Worm (Caenorhabditis elegans): ENCODE data around the gene Y59H11AR.4.

Gene Y59H11AR.4

DNA sequence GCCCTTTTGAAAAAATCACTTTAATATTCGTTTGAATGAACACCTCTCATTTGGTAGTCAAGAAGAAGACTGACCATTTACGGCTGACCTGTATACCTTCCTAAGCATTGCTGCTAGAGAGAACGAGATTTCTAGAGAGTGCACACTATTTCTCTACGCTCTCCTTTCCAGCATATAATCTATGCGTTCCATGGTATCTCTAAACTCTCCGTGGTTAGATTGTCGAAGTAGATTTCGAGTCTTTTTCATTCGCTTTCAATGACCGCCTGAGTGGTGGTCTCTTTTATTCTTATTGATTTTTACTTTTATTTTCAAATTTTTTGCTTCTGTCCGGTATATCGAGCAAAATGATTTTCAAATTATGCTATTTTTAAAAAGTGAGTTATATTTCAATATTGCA is 3.1 kb downstream of the Y59H11AR.4 start:
- TF ChIP-seq nfya-1 (tag; optimal IDR thresholded peaks at IDR 0.05; ENCODE audit: insufficient read depth) (peak; percentile 57), fos-1 (tag; optimal IDR thresholded peaks at IDR 0.05) (no peak), sea-2 (GFP tag; optimal IDR thresholded peaks at IDR 0.05) (no peak), nhr-12 (tag; optimal IDR thresholded peaks at IDR 0.05) (no peak), pha-4 (tag; optimal IDR thresholded peaks at IDR 0.05) (peak; percentile 32), nhr-23 (tag; optimal IDR thresholded peaks at IDR 0.05) (peak; percentile 39), lin-15B (tag; optimal IDR thresholded peaks at IDR 0.05) (no peak), nhr-76 (tag; optimal IDR thresholded peaks at IDR 0.05) (no peak), nhr-25 (tag; optimal IDR thresholded peaks at IDR 0.05) (no peak), elt-2 (tag; optimal IDR thresholded peaks at IDR 0.05) (no peak), aly-2 (tag; optimal IDR thresholded peaks at IDR 0.05) (no peak), ceh-82 (tag; optimal IDR thresholded peaks at IDR 0.05) (no peak), egl-5 (tag; optimal IDR thresholded peaks at IDR 0.05) (no peak), hmg-11 (tag; optimal IDR thresholded peaks at IDR 0.05) (peak; percentile 51)

DNA sequence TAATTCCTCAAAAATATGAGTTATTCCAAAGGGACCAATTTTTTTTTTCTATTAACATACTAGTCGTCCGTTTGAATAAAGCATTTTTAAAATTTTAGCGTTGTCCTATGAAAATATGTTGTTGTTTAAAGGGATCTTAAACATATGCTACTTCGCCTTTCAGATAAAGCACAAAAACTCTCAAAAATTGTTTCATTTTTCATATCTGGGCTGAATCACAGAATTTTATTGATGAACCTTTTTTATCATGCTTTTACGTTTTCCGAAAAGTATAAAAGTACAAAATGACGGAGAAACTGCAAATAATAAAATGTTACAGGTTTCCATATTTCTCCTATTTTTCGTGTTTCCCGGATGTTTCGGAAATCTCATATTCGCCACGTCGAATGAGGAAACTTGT is 4.8 kb downstream of the Y59H11AR.4 start, which contains the start of gene clec-181:
Gene clec-181 (plus strand): TSS at position 301 of the 400 bp plus-strand sequence.
- TF ChIP-seq daf-12 (tag; optimal IDR thresholded peaks at IDR 0.05) (no peak), unc-62 (GFP tag; optimal IDR thresholded peaks at IDR 0.05) (no peak), nhr-67 (tag; optimal IDR thresholded peaks at IDR 0.05) (no peak), zag-1 (tag; optimal IDR thresholded peaks at IDR 0.05) (no peak), nhr-28 (tag; optimal IDR thresholded peaks at IDR 0.05) (no peak), ztf-11 (tag; optimal IDR thresholded peaks at IDR 0.05) (no peak), ztf-4 (tag; optimal IDR thresholded peaks at IDR 0.05) (no peak), fos-1 (tag; optimal IDR thresholded peaks at IDR 0.05) (no peak), lin-15B (tag; optimal IDR thresholded peaks at IDR 0.05) (no peak), snpc-4 (tag; optimal IDR thresholded peaks at IDR 0.05) (no peak), skn-1 (tag; optimal IDR thresholded peaks at IDR 0.05) (no peak), nfya-1 (tag; optimal IDR thresholded peaks at IDR 0.05; ENCODE audit: insufficient read depth) (no peak), lin-39 (tag; optimal IDR thresholded peaks at IDR 0.05) (no peak), eor-1 (tag; optimal IDR thresholded peaks at IDR 0.05) (no peak), tbx-2 (tag; optimal IDR thresholded peaks at IDR 0.05) (no peak), fkh-10 (GFP tag; optimal IDR thresholded peaks at IDR 0.05) (no peak), lsy-12 (tag; optimal IDR thresholded peaks at IDR 0.05) (no peak), nhr-11 (tag; optimal IDR thresholded peaks at IDR 0.05) (no peak), ceh-82 (tag; optimal IDR thresholded peaks at IDR 0.05) (no peak)

DNA sequence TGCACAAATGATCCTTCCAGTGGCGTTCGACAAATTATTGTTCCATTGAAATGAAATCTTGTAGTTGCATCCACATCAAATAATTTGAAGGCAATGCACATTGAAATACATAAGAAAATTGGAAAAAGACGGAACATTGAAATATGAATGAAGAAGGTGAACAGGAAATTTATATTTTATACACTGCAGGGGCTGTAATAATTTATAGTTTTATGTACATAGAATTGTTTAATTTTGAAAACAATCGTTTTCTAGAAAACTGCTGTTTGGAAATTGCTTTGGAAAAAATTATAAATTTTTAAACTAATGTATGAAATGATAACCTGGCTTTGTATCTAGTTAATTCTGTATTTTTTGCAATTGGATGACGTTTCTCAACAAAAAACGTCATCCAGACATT is 5.2 kb downstream of the Y59H11AR.4 start, which contains the start of gene Y59H11AR.3:
Gene Y59H11AR.3 (minus strand): TSS at position 101 of the 400 bp plus-strand sequence.
- TF ChIP-seq R02D3.7 (tag; optimal IDR thresholded peaks at IDR 0.05) (no peak), nhr-77 (tag; optimal IDR thresholded peaks at IDR 0.05) (no peak), nhr-12 (tag; optimal IDR thresholded peaks at IDR 0.05) (no peak)

DNA sequence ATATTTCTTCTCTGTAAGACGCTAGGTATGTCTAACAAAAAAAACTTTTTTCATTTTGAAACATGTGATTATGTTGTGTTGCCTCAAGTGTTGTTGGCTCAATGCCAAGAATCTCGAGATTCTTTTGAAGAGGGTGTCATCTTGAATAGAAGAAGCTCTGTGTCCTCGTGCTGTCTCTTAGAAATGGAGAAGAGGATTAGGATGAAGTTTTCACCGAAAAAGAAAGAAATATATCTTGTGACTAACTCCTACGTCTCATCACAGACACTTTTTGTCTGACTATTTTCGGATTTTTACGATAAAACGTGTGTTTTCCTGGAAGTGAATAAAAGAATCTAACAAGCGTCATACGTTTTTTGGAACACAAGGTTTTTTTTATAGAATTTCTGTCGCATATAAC is 13.0 kb downstream of the Y59H11AR.4 start:
- TF ChIP-seq nhr-76 (tag; optimal IDR thresholded peaks at IDR 0.05) (no peak), nfya-1 (tag; optimal IDR thresholded peaks at IDR 0.05; ENCODE audit: insufficient read depth) (peak; percentile 12)

DNA sequence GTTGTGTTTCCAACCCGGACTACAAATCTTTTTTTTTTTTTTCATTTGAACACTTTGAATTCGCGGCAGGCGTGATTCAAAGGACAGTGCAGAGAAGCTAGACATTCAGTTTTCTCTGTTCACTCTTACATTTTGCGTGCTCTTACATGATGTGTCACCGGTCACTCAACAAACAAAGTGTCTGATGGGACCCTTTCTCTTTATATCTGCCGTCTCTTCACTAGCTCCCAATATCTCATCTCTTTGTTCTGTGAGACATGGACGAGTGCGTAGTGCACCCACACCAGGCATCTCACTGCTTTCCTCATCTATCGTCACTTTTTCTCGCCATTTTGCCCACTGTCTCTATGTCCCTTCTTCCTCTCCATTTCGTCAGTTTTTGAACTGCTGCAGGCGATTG is 13.5 kb downstream of the Y59H11AR.4 start:
- peak; percentile 95 for TF ChIP-seq unc-62 (GFP tag; optimal IDR thresholded peaks at IDR 0.05)
- TF ChIP-seq jun-1 (tag; optimal IDR thresholded peaks at IDR 0.05) = peak; percentile 59
- no peak for TF ChIP-seq lsy-12 (tag; optimal IDR thresholded peaks at IDR 0.05)
- peak; percentile 23 for TF ChIP-seq fos-1 (tag; optimal IDR thresholded peaks at IDR 0.05)
- peak; percentile 75 for TF ChIP-seq lin-39 (tag; optimal IDR thresholded peaks at IDR 0.05)
- TF ChIP-seq pha-4 (tag; optimal IDR thresholded peaks at IDR 0.05) = peak; percentile 40
- peak; percentile 11 for TF ChIP-seq R02D3.7 (tag; optimal IDR thresholded peaks at IDR 0.05)
- peak; percentile 49 for TF ChIP-seq nfya-1 (tag; optimal IDR thresholded peaks at IDR 0.05; ENCODE audit: insufficient read depth)
- peak; percentile 14 for TF ChIP-seq elt-1 (tag; optimal IDR thresholded peaks at IDR 0.05)
- peak; percentile 54 for TF ChIP-seq ceh-82 (tag; optimal IDR thresholded peaks at IDR 0.05)
- TF ChIP-seq nhr-11 (tag; optimal IDR thresholded peaks at IDR 0.05) = no peak
- no peak for TF ChIP-seq fkh-10 (GFP tag; optimal IDR thresholded peaks at IDR 0.05)
- TF ChIP-seq ama-1 (optimal IDR thresholded peaks at IDR 0.05) = peak; percentile 20
- peak; percentile 26 for TF ChIP-seq zag-1 (tag; optimal IDR thresholded peaks at IDR 0.05)
- TF ChIP-seq lin-15B (tag; optimal IDR thresholded peaks at IDR 0.05) = peak; percentile 59
- no peak for TF ChIP-seq snpc-4 (tag; optimal IDR thresholded peaks at IDR 0.05)
- peak; percentile 17 for TF ChIP-seq ceh-28 (tag; optimal IDR thresholded peaks at IDR 0.05)
- peak; percentile 80 for TF ChIP-seq hmg-11 (tag; optimal IDR thresholded peaks at IDR 0.05)
- no peak for TF ChIP-seq ztf-11 (tag; optimal IDR thresholded peaks at IDR 0.05)
- TF ChIP-seq unc-39 (tag; optimal IDR thresholded peaks at IDR 0.05) = no peak
- no peak for TF ChIP-seq nhr-77 (tag; optimal IDR thresholded peaks at IDR 0.05)
- TF ChIP-seq pqm-1 (tag; optimal IDR thresholded peaks at IDR 0.05) = peak; percentile 29
- no peak for TF ChIP-seq eor-1 (tag; optimal IDR thresholded peaks at IDR 0.05)
